Worm (Caenorhabditis elegans): Measurements from ENCODE around the gene Y44A6D.3.

ce11 chrV:20820033-20820432 lies 27.8 kb upstream of the Y44A6D.3 start, which contains the start of gene T03D8.6:
- TF ChIP-seq blmp-1 (tag; optimal IDR thresholded peaks at IDR 0.05) (peak; percentile 79), unc-62 (GFP tag; optimal IDR thresholded peaks at IDR 0.05) (no peak), unc-39 (tag; optimal IDR thresholded peaks at IDR 0.05) (no peak), snpc-4 (tag; optimal IDR thresholded peaks at IDR 0.05) (no peak), nhr-76 (tag; optimal IDR thresholded peaks at IDR 0.05) (no peak), nhr-28 (tag; optimal IDR thresholded peaks at IDR 0.05) (no peak)

All from whole organism, mixed stage, embryonic.